Worm (Caenorhabditis elegans): Measurements from ENCODE around the gene otub-3.
A peak's percentile ranks its signal among the peaks of the same experiment; 100 is the strongest.

The otub-3 gene

ce11 chrIV:8758620-8759019 lies 30.6 kb downstream of the otub-3 start (continued):
- TF ChIP-seq aha-1 (tag; optimal IDR thresholded peaks at IDR 0.05) = no peak
- peak; percentile 84 for TF ChIP-seq lin-14 (GFP tag; optimal IDR thresholded peaks at IDR 0.05)
- TF ChIP-seq fkh-4 (tag; optimal IDR thresholded peaks at IDR 0.05; ENCODE audit: borderline replicate concordance) = no peak
- TF ChIP-seq sup-37 (GFP tag; optimal IDR thresholded peaks at IDR 0.05) = no peak
- no peak for TF ChIP-seq ceh-90 (tag; optimal IDR thresholded peaks at IDR 0.05)
- no peak for TF ChIP-seq ceh-88 (GFP tag; IDR thresholded peaks at IDR 0.05)
- TF ChIP-seq mep-1 (tag; optimal IDR thresholded peaks at IDR 0.05) = peak; percentile 5
- no peak for TF ChIP-seq unc-30 (tag; optimal IDR thresholded peaks at IDR 0.05)
- no peak for TF ChIP-seq grh-1 (GFP tag; IDR thresholded peaks at IDR 0.05)
- TF ChIP-seq snpc-4 (tag; optimal IDR thresholded peaks at IDR 0.05) = no peak
- TF ChIP-seq C34B4.2 (tag; optimal IDR thresholded peaks at IDR 0.05) = no peak
- no peak for TF ChIP-seq C16A3.4 (tag; optimal IDR thresholded peaks at IDR 0.05)
- TF ChIP-seq irx-1 (tag; optimal IDR thresholded peaks at IDR 0.05) = peak; percentile 43
- TF ChIP-seq nhr-47 (tag; optimal IDR thresholded peaks at IDR 0.05) = peak; percentile 54
- peak; percentile 2 to 65 (median 26) for TF ChIP-seq ceh-82 (tag; optimal IDR thresholded peaks at IDR 0.05)
- no peak for TF ChIP-seq egl-13 (tag; optimal IDR thresholded peaks at IDR 0.05)
- TF ChIP-seq dpl-1 (GFP tag; optimal IDR thresholded peaks at IDR 0.05) = peak in 1 of 3 experiments; percentile 28
- no peak for TF ChIP-seq nhr-20 (tag; optimal IDR thresholded peaks at IDR 0.05)
- TF ChIP-seq efl-3 (GFP tag; optimal IDR thresholded peaks at IDR 0.05) = no peak
- no peak for TF ChIP-seq lin-13 (GFP tag; optimal IDR thresholded peaks at IDR 0.05)
- no peak for TF ChIP-seq alr-1 (tag; optimal IDR thresholded peaks at IDR 0.05; ENCODE audit: borderline replicate concordance)
- no peak for TF ChIP-seq nhr-77 (tag; optimal IDR thresholded peaks at IDR 0.05)
- TF ChIP-seq blmp-1 (tag; optimal IDR thresholded peaks at IDR 0.05) = no peak
- TF ChIP-seq nhr-12 (tag; optimal IDR thresholded peaks at IDR 0.05) = no peak
- no peak for TF ChIP-seq tlp-1 (tag; optimal IDR thresholded peaks at IDR 0.05)
- peak; percentile 4 for TF ChIP-seq xbp-1 (tag; optimal IDR thresholded peaks at IDR 0.05)
- no peak for TF ChIP-seq elt-2 (tag; optimal IDR thresholded peaks at IDR 0.05)
- no peak for TF ChIP-seq hpl-2 (GFP tag; optimal IDR thresholded peaks at IDR 0.05)
- no peak for TF ChIP-seq Y116A8C.19 (tag; optimal IDR thresholded peaks at IDR 0.05; ENCODE audit: borderline replicate concordance)
- no peak for TF ChIP-seq aly-2 (tag; optimal IDR thresholded peaks at IDR 0.05)
- TF ChIP-seq mef-2 (tag; optimal IDR thresholded peaks at IDR 0.05) = no peak
- TF ChIP-seq lin-35 (GFP tag; optimal IDR thresholded peaks at IDR 0.05) = peak in 1 of 2 experiments; percentile 43
- TF ChIP-seq fkh-10 (GFP tag; optimal IDR thresholded peaks at IDR 0.05) = peak; percentile 40

- TF ChIP-seq lin-14 (GFP tag; optimal IDR thresholded peaks at IDR 0.05) (no peak), C16A3.4 (tag; optimal IDR thresholded peaks at IDR 0.05) (no peak), nhr-19 (GFP tag; conservative IDR thresholded peaks at IDR 0.05) (no peak), fkh-10 (GFP tag; optimal IDR thresholded peaks at IDR 0.05) (no peak), ztf-11 (tag; optimal IDR thresholded peaks at IDR 0.05) (no peak), zag-1 (tag; optimal IDR thresholded peaks at IDR 0.05) (no peak), fkh-4 (tag; optimal IDR thresholded peaks at IDR 0.05; ENCODE audit: borderline replicate concordance) (no peak), hlh-17 (GFP tag; optimal IDR thresholded peaks at IDR 0.05; ENCODE audit: borderline replicate concordance) (no peak), jun-1 (tag; optimal IDR thresholded peaks at IDR 0.05) (no peak), efl-1 (optimal IDR thresholded peaks at IDR 0.05) (no peak), efl-1 (GFP tag; optimal IDR thresholded peaks at IDR 0.05 in 1 of 2) (no peak), fos-1 (tag; optimal IDR thresholded peaks at IDR 0.05) (no peak), C34B4.2 (tag; optimal IDR thresholded peaks at IDR 0.05) (no peak), dpl-1 (GFP tag; optimal IDR thresholded peaks at IDR 0.05) (no peak), grh-1 (GFP tag; IDR thresholded peaks at IDR 0.05) (no peak), ceh-90 (tag; optimal IDR thresholded peaks at IDR 0.05) (no peak), nhr-71 (tag; optimal IDR thresholded peaks at IDR 0.05) (no peak), mef-2 (tag; optimal IDR thresholded peaks at IDR 0.05) (no peak), F16B12.6 (tag; optimal IDR thresholded peaks at IDR 0.05) (no peak), nhr-84 (tag; optimal IDR thresholded peaks at IDR 0.05) (no peak), ceh-8 (GFP tag; optimal IDR thresholded peaks at IDR 0.05) (no peak)
Measured at ce11 chrIV:8761896-8762295, 33.9 kb downstream of the otub-3 start, which contains the start of the genes F20C5.11 and klp-11. TSS of gene F20C5.11 (minus strand) at chrIV:8761996. TSS of gene klp-11 (minus strand) at chrIV:8762066.

Data from whole organism, L1 larva.